Fruit fly (Drosophila melanogaster) whole organism, embryonic: ENCODE data around the gene CG13315.
A peak's percentile ranks its signal among the peaks of the same experiment; 100 is the strongest.

Experiments
- CG18476 ChIP-seq: fragments of 200-800 bp; sonication (Bioruptor generic); optimal IDR thresholded peaks from 2 replicates; lab custom pipeline; 2016; ENCODE audit warnings: missing biosample characterization, mild to moderate bottlenecking, missing genetic modification characterization
- CG31365 ChIP-seq: fragments of 200-800 bp; sonication (Bioruptor generic); optimal IDR thresholded peaks from 2 replicates; lab custom pipeline; 2018; ENCODE audit warnings: missing biosample characterization, mild to moderate bottlenecking, missing genetic modification characterization
- CG6272 ChIP-seq: fragments of 200-800 bp; sonication (Bioruptor generic); IDR thresholded peaks from 2 replicates; pipeline ENCODE4 v1.3.6; 2022; ENCODE audit warnings: missing biosample characterization, missing genetic modification characterization
- CTCF ChIP-seq: fragments of 200-800 bp; sonication (Bioruptor generic); optimal IDR thresholded peaks from 2 replicates; lab custom pipeline; 2017; ENCODE audit warnings: missing biosample characterization, mild to moderate bottlenecking, missing genetic modification characterization, moderate library complexity
- D19A ChIP-seq: fragments of 200-800 bp; optimal IDR thresholded peaks from 3 replicates; lab custom pipeline; 2019; ENCODE audit warnings: missing biosample characterization, mild to moderate bottlenecking, missing genetic modification characterization, moderate library complexity
- run ChIP-seq: fragments of 200-800 bp; sonication (Bioruptor generic); optimal IDR thresholded peaks from 3 replicates; lab custom pipeline; 2018; ENCODE audit warnings: missing biosample characterization, mild to moderate bottlenecking, missing genetic modification characterization

DNA sequence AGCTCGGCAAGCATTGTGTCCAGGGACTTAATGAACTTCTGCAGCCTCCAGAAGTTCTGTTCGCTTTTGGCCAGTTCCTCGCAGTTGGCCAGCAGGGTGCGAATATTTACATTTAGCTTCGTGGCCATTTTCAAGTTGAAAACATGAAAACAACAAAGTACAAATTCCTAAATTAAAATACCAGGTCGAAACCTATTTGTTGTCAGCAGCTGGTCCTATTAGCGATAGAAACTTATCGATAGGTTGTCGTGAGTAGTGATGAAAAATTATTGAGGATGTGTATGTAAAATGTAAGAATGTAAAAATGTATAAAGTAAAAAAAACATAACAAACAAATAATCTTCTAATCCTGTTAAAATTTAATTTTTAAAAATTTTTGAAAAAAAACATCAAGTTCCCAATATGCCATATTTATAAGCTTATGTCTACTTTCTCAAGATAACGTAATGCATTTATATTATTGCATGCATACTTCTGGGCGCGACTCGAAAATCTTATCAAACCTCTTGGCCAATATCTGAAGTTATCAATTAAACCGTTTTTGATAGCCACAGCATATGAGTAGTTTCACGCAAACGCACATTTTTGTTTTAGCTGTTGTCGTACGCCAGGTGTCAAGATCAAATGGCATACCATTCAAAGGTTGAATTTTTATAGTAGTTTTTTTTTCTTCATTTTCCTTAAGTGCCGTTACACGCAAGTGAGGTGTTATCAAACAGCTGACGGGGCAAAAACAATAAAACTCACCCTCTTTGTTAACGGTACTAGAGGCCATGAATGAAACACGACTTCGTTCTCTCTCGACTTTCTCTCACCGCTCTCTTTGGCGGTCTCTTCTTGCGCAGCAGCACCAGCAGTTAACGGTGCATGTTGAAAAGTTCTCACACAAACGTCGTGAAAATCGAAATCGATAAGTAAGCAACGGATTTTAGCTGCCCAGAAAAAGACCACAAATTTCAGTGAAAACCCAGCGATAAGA lies 40.6 kb downstream of the CG13315 start, which contains the start of the genes Use1 and nwk:
- TF ChIP-seq CG18476 (GFP tag; lab: Kevin White, UChicago) (no peak), CG31365 (no peak), CTCF (GFP tag; lab: Kevin White, UChicago) (peak; percentile 51), CG6272 (GFP tag; lab: Robert Waterston, UW) (no peak), run (no peak), D19A (tag; lab: Kevin White, UChicago) (no peak)
